Fruit fly (Drosophila melanogaster) S2 (cell line): ENCODE measurements around the gene CG32407.

Experiments used
- CG8478 ChIP-seq: fragments of >200 bp; optimal IDR thresholded peaks from 2 replicates; lab custom pipeline; 2018
- CTCF ChIP-seq, 2 experiments: fragments of >200 bp; optimal IDR thresholded peaks; 2 replicates each; lab custom pipeline; 2018

DNA sequence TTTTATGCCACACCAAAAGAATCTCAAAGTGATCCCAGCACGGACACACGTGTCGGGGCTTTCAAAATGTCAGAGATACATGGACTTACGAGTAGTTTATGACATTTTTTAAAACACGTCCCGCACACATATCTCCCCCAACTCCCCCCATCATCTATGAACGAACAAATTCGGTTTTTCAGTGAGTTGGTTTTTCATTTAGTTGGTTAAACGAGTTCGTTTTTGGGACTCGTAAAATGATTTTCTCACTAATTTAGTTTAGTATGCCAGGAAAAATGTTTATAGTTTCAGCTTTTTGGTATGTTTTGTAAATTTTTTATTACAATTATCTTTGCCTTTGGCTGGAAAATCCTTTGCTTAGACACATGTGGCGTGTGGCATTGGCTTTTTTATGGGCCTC, 49.6 kb downstream of the CG32407 start:
- no peak for TF ChIP-seq CTCF (optimal IDR thresholded peaks at IDR 0.05; lab: Kevin White, UChicago)
- no peak for TF ChIP-seq CG8478 (lab: Kevin White, UChicago)
